Worm (Caenorhabditis elegans): ENCODE results near the gene pgm-3.

DNA sequence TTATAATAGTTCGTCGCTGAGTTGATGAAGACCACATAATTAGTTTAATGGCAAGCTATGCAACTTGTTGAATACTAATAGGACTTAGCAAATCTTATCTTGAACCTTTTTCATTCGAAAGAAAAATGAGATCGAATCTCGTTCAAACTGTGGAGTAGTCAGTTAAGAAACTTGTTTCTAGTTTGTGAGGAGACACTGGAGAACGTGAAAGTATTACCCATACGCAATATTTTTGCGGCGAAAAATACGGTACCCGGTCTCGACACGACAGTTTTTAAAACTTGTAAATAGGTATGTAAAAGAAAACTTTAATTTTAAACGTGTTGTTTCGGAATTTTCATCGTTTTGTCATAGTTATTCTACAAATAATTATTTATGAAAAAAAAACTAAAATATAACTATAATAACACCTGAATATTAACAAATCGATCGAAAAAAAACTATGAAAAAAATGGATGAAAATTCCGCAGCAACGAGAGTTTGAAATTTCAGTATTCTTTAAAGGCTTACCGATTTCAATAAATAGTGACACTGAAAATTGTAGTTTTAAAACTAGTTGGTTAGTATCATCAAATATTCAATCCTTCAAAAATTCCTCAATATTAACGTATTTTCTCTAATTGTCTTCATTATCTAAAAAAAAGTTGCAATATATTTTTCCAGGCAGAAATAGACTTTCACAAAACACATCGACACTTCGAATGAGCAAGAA, 20.2 kb downstream of the pgm-3 start, which contains the start of the genes F20C5.7 and parg-1:
- TF ChIP-seq med-1 (GFP tag; optimal IDR thresholded peaks at IDR 0.05; ENCODE audit: insufficient read depth) (no peak), T22C8.4 (GFP tag; IDR thresholded peaks at IDR 0.05) (no peak), tab-1 (GFP tag; IDR thresholded peaks at IDR 0.05) (no peak), ref-1 (GFP tag; conservative IDR thresholded peaks at IDR 0.05) (no peak), ztf-23 (GFP tag; IDR thresholded peaks at IDR 0.05) (no peak), cog-1 (tag; optimal IDR thresholded peaks at IDR 0.05) (no peak), ztf-29 (GFP tag; IDR thresholded peaks at IDR 0.05) (no peak), klf-2 (GFP tag; conservative IDR thresholded peaks at IDR 0.05) (no peak)
